Fruit fly (Drosophila melanogaster): ENCODE results near the gene CG6527.

Gene CG6527

dm6 chr3L:10558982-10559381 is at the start of gene CG6527:
Gene CG6527 (minus strand): TSS chr3L:10559082.
- no peak for TF ChIP-seq noc (tag; optimal IDR thresholded peaks at IDR 0.05)

dm6 chr3L:10599512-10599911 is 40.6 kb upstream of the CG6527 start:
- no peak for TF ChIP-seq noc (tag; optimal IDR thresholded peaks at IDR 0.05)

dm6 chr3L:10584965-10585364 is 26.1 kb upstream of the CG6527 start:
- TF ChIP-seq noc (tag; optimal IDR thresholded peaks at IDR 0.05) = no peak

dm6 chr3L:10581688-10582288 is 22.9 kb upstream of the CG6527 start:
- TF ChIP-seq noc (tag; optimal IDR thresholded peaks at IDR 0.05) = no peak

dm6 chr3L:10562235-10562634 is 3.4 kb upstream of the CG6527 start:
- TF ChIP-seq noc (tag; optimal IDR thresholded peaks at IDR 0.05) = no peak

dm6 chr3L:10554489-10554888 is 4.4 kb downstream of the CG6527 start:
- TF ChIP-seq noc (tag; optimal IDR thresholded peaks at IDR 0.05) = no peak

dm6 chr3L:10553152-10553551 is 5.7 kb downstream of the CG6527 start:
- no peak for TF ChIP-seq noc (tag; optimal IDR thresholded peaks at IDR 0.05)

- no peak for TF ChIP-seq noc (tag; optimal IDR thresholded peaks at IDR 0.05)
Measured at dm6 chr3L:10550846-10551466, 7.9 kb downstream of the CG6527 start.

dm6 chr3L:10550069-10550468 is 8.8 kb downstream of the CG6527 start:
- TF ChIP-seq noc (tag; optimal IDR thresholded peaks at IDR 0.05) = no peak

dm6 chr3L:10545029-10545428 is 13.9 kb downstream of the CG6527 start:
- TF ChIP-seq noc (tag; optimal IDR thresholded peaks at IDR 0.05) = no peak

- no peak for TF ChIP-seq noc (tag; optimal IDR thresholded peaks at IDR 0.05)
Measured at dm6 chr3L:10544349-10544748, 14.5 kb downstream of the CG6527 start.

dm6 chr3L:10540839-10541238 is 18.0 kb downstream of the CG6527 start:
- TF ChIP-seq noc (tag; optimal IDR thresholded peaks at IDR 0.05) = no peak

dm6 chr3L:10538290-10538689 is 20.6 kb downstream of the CG6527 start:
- TF ChIP-seq noc (tag; optimal IDR thresholded peaks at IDR 0.05) = no peak

- TF ChIP-seq noc (tag; optimal IDR thresholded peaks at IDR 0.05) = no peak
Measured at dm6 chr3L:10536297-10536696, 22.6 kb downstream of the CG6527 start.

- TF ChIP-seq noc (tag; optimal IDR thresholded peaks at IDR 0.05) = no peak
Measured at dm6 chr3L:10535105-10535504, 23.8 kb downstream of the CG6527 start.

dm6 chr3L:10533878-10534277 is 25.0 kb downstream of the CG6527 start:
- no peak for TF ChIP-seq noc (tag; optimal IDR thresholded peaks at IDR 0.05)

dm6 chr3L:10531907-10532581 is 26.8 kb downstream of the CG6527 start:
- no peak for TF ChIP-seq noc (tag; optimal IDR thresholded peaks at IDR 0.05)
